Worm (Caenorhabditis elegans) whole organism, late embryonic: ENCODE data around the gene Y66D12A.10.

Experiments used
- ama-1 ChIP-seq: fragments of 150-350 bp; optimal IDR thresholded peaks from 2 replicates; lab custom pipeline; 2014
- ceh-19 ChIP-seq: fragments of 200-800 bp; sonication (Bioruptor generic); optimal IDR thresholded peaks from 2 replicates; lab custom pipeline; 2018; ENCODE audit warnings: mild to moderate bottlenecking, missing genetic modification characterization, missing compliant biosample characterization
- ceh-2 ChIP-seq: sonication (generic microtip); optimal IDR thresholded peaks from 2 replicates; lab custom pipeline; 2016; ENCODE audit warnings: missing genotype, missing genetic modification characterization, missing compliant biosample characterization
- ceh-45 ChIP-seq: fragments of 200-800 bp; sonication (Bioruptor generic); IDR thresholded peaks from 2 replicates; pipeline ENCODE4 v1.3.6; 2022; ENCODE audit warnings: missing genetic modification reagents, missing genetic modification characterization, missing compliant biosample characterization
- ceh-9 ChIP-seq: sonication (generic microtip); optimal IDR thresholded peaks from 2 replicates; lab custom pipeline; 2016; ENCODE audit warnings: mild to moderate bottlenecking, missing genetic modification characterization, inconsistent platforms, missing compliant biosample characterization
- che-1 ChIP-seq: sonication (generic microtip); optimal IDR thresholded peaks from 2 replicates; lab custom pipeline; 2016; ENCODE audit warnings: mild to moderate bottlenecking, missing genetic modification characterization, missing compliant biosample characterization
- fkh-10 ChIP-seq: fragments of 150-350 bp; optimal IDR thresholded peaks from 2 replicates; lab custom pipeline; 2014; ENCODE audit warnings: missing biosample characterization, missing genetic modification reagents, missing genetic modification characterization
- lin-11 ChIP-seq: fragments of 200-800 bp; sonication (Bioruptor generic); optimal IDR thresholded peaks from 2 replicates; lab custom pipeline; 2018; ENCODE audit warnings: mild to moderate bottlenecking, missing genetic modification characterization, missing compliant biosample characterization
- madf-2 ChIP-seq: sonication (generic microtip); optimal IDR thresholded peaks from 2 replicates; lab custom pipeline; 2017; ENCODE audit warnings: missing genetic modification characterization, missing compliant biosample characterization
- nhr-11 ChIP-seq: fragments of 150-350 bp; optimal IDR thresholded peaks from 2 replicates; lab custom pipeline; 2014; ENCODE audit warnings: missing biosample characterization, missing genetic modification characterization
- pha-2 ChIP-seq: sonication (generic microtip); optimal IDR thresholded peaks from 2 replicates; lab custom pipeline; 2017; ENCODE audit warnings: mild to moderate bottlenecking, missing genetic modification characterization, missing compliant biosample characterization
- pha-4 ChIP-seq: fragments of 150-350 bp; optimal IDR thresholded peaks from 2 replicates; lab custom pipeline; 2018; ENCODE audit warnings: missing biosample characterization, missing genetic modification reagents, missing genetic modification characterization
- sox-2 ChIP-seq: fragments of 200-800 bp; sonication (Bioruptor generic); IDR thresholded peaks from 2 replicates; pipeline ENCODE4 v1.3.6; 2022; ENCODE audit warnings: missing genetic modification reagents, missing genetic modification characterization, missing compliant biosample characterization

DNA sequence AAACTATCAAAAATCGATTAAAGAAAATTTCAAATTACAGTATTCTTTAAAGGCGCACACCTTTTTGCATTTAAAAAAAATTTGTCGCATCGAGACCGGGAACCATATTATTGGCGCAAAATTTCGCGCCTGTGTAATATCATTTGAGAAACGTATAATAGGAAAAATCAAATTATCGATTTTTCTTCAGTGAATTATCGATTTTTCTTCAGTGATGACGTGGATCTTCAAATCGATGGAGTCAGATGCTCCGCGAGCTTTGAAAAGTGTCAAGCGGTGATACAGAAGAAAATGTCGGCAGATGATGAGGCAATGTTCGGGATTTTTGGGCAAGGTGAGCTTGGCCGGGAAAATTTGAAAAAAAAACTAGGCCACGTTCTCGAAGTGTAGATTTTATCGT lies 30.2 kb upstream of the Y66D12A.10 start:
- TF ChIP-seq ceh-2 (tag; lab: Kevin White, UChicago) (no peak), ceh-45 (GFP tag; lab: Robert Waterston, UW) (no peak), ceh-19 (GFP tag; lab: Kevin White, UChicago) (no peak), ama-1 (lab: Kevin White, UChicago) (no peak), lin-11 (no peak), nhr-11 (tag; lab: Kevin White, UChicago) (no peak), fkh-10 (GFP tag; lab: Kevin White, UChicago) (no peak), che-1 (no peak), ceh-9 (tag; lab: Kevin White, UChicago) (no peak), sox-2 (GFP tag; lab: Robert Waterston, UW) (no peak), pha-2 (tag; lab: Kevin White, UChicago) (no peak), madf-2 (tag; lab: Kevin White, UChicago) (no peak), pha-4 (tag; lab: Kevin White, UChicago) (no peak)
